Worm (Caenorhabditis elegans) whole organism, L4 larva: ENCODE data around the gene Y75B8A.8.

Experiments used
- aly-2 ChIP-seq: sonication (generic microtip); optimal IDR thresholded peaks from 2 replicates; lab custom pipeline; 2018; ENCODE audit warnings: missing biosample characterization, missing genetic modification characterization
- ceh-44 ChIP-seq: fragments of 200-800 bp; sonication (Bioruptor generic); IDR thresholded peaks from 2 replicates; pipeline ENCODE4 v1.3.6; 2022; ENCODE audit warnings: missing genetic modification reagents, missing genetic modification characterization, missing compliant biosample characterization
- daf-12 ChIP-seq: fragments of 150-350 bp; optimal IDR thresholded peaks from 2 replicates; lab custom pipeline; 2014; ENCODE audit warnings: missing biosample characterization, missing genetic modification reagents, missing genetic modification characterization
- fos-1 ChIP-seq: fragments of 150-350 bp; optimal IDR thresholded peaks from 2 replicates; lab custom pipeline; 2014; ENCODE audit warnings: missing biosample characterization, missing genetic modification characterization
- lin-15B ChIP-seq: fragments of 150-350 bp; sonication (generic microtip); optimal IDR thresholded peaks from 3 replicates; lab custom pipeline; 2014; ENCODE audit warnings: missing biosample characterization, missing genetic modification characterization
- mep-1 ChIP-seq: fragments of 150-350 bp; sonication (generic microtip); optimal IDR thresholded peaks from 3 replicates; lab custom pipeline; 2014; ENCODE audit warnings: missing biosample characterization, missing genetic modification characterization
- nhr-11 ChIP-seq: fragments of 150-350 bp; optimal IDR thresholded peaks from 2 replicates; lab custom pipeline; 2014; ENCODE audit warnings: missing biosample characterization, missing genetic modification characterization
- nhr-25 ChIP-seq: sonication (generic microtip); optimal IDR thresholded peaks from 2 replicates; lab custom pipeline; 2017; ENCODE audit warnings: missing genetic modification characterization, mild to moderate bottlenecking, missing compliant biosample characterization, antibody characterized with exemption, moderate library complexity, borderline replicate concordance; ENCODE audit not compliant: insufficient read depth
- pha-4 ChIP-seq, 2 experiments: fragments of 150-350 bp in 1 of 2; fragments of 200-800 bp in 1 of 2; sonication (Bioruptor generic) in 1 of 2; IDR thresholded peaks in 1 of 2; optimal IDR thresholded peaks in 1 of 2; 2 replicates each; pipeline versions ENCODE4 v1.3.6 to Lab custom; 2014 to 2022; ENCODE audit warnings: missing genetic modification characterization in 2 of 2, missing genetic modification reagents in 2 of 2, missing biosample characterization in 1 of 2, missing compliant biosample characterization in 1 of 2
- pqm-1 ChIP-seq: sonication (generic microtip); optimal IDR thresholded peaks from 2 replicates; lab custom pipeline; 2017; ENCODE audit warnings: missing biosample characterization, missing genetic modification characterization
- snpc-4 ChIP-seq: fragments of 150-350 bp; optimal IDR thresholded peaks from 2 replicates; lab custom pipeline; 2014; ENCODE audit warnings: missing biosample characterization, missing genetic modification characterization
- unc-62 ChIP-seq, 3 experiments: fragments of 150-350 bp in 1 of 3; sonication (generic microtip); optimal IDR thresholded peaks in 2 of 3; peaks in 1 of 3; 1 replicate in 1 of 3; 2 replicates in 2 of 3; lab custom pipeline; 2014 to 2017; ENCODE audit warnings: missing biosample characterization in 3 of 3, missing genetic modification characterization in 3 of 3, missing genetic modification reagents in 3 of 3, missing genotype in 1 of 3

DNA sequence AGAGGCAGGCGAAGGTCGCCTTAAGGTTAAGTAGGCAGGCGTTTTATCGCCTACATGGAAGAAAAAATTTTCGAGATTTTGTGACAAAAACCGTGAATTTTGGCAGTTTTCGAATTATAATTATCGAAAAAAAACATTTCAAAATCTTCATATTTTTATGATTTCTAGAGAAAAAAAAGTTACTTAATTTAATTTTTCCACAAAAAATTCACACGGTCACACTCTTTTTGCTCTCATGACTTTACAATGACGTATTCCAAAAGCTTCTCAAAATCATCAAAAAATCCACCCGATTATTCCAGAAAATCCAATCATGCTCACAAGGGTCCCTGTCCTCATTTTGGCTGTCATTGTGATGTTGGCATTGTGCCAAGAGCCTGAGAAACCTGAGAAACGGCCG is 25.6 kb downstream of the Y75B8A.8 start, which contains the start of gene lury-1:
- TF ChIP-seq pha-4 (GFP tag; IDR thresholded peaks at IDR 0.05; lab: Robert Waterston, UW) (no peak), pha-4 (tag; optimal IDR thresholded peaks at IDR 0.05; lab: Kevin White, UChicago) (no peak), ceh-44 (GFP tag; lab: Robert Waterston, UW) (no peak), pqm-1 (tag; lab: Kevin White, UChicago) (no peak), fos-1 (tag; lab: Kevin White, UChicago) (no peak), aly-2 (tag; lab: Kevin White, UChicago) (no peak), nhr-11 (no peak), unc-62 (GFP tag; optimal IDR thresholded peaks at IDR 0.05 in 1 of 2; lab: Kevin White, UChicago) (no peak), unc-62 (tag; optimal IDR thresholded peaks at IDR 0.05; lab: Kevin White, UChicago) (no peak), mep-1 (tag; lab: Kevin White, UChicago) (no peak), snpc-4 (tag; lab: Kevin White, UChicago) (no peak), nhr-25 (tag; lab: Kevin White, UChicago) (no peak), lin-15B (no peak), daf-12 (tag; lab: Kevin White, UChicago) (no peak)
